Fruit fly (Drosophila melanogaster) whole organism, embryonic: ENCODE data around the gene CG10194.

ENCODE experiments used
- CG10267 ChIP-seq: fragments of 200-800 bp; sonication (Bioruptor generic); optimal IDR thresholded peaks from 2 replicates; lab custom pipeline; 2018; ENCODE audit warnings: missing biosample characterization, mild to moderate bottlenecking, missing genetic modification characterization, moderate library complexity
- CG13296 ChIP-seq: fragments of 200-800 bp; sonication (Bioruptor generic); optimal IDR thresholded peaks from 3 replicates; lab custom pipeline; 2018; ENCODE audit warnings: missing biosample characterization, mild to moderate bottlenecking, missing genetic modification characterization
- CG13624 ChIP-seq: fragments of 200-800 bp; sonication (Bioruptor generic); optimal IDR thresholded peaks from 2 replicates; lab custom pipeline; 2016; ENCODE audit warnings: missing biosample characterization, missing genetic modification characterization
- CG14014 ChIP-seq: fragments of 200-800 bp; sonication (Bioruptor generic); IDR thresholded peaks from 2 replicates; pipeline ENCODE4 v1.3.6; 2022; ENCODE audit warnings: missing biosample characterization, missing genetic modification characterization
- CG14050 ChIP-seq: fragments of 200-800 bp; sonication (Bioruptor generic); IDR thresholded peaks from 3 replicates; pipeline ENCODE4 v1.3.6; 2022; ENCODE audit warnings: missing biosample characterization, missing genetic modification characterization
- CG14710 ChIP-seq: fragments of 200-800 bp; sonication (Bioruptor generic); optimal IDR thresholded peaks from 3 replicates; lab custom pipeline; 2019; ENCODE audit warnings: missing biosample characterization, mild to moderate bottlenecking, missing genetic modification characterization, moderate library complexity
- CG15696 ChIP-seq: fragments of 200-800 bp; sonication (Bioruptor generic); optimal IDR thresholded peaks from 2 replicates; lab custom pipeline; 2019; ENCODE audit warnings: missing biosample characterization, mild to moderate bottlenecking, missing genetic modification characterization, moderate library complexity
- CG16815 ChIP-seq: fragments of 200-800 bp; sonication (Bioruptor generic); optimal IDR thresholded peaks from 3 replicates; lab custom pipeline; 2017; ENCODE audit warnings: missing biosample characterization, mild to moderate bottlenecking, missing genetic modification characterization
- CG16863 ChIP-seq: fragments of 200-800 bp; sonication (Bioruptor generic); optimal IDR thresholded peaks from 3 replicates; lab custom pipeline; 2016; ENCODE audit warnings: missing biosample characterization, missing genetic modification characterization
- CG17568 ChIP-seq: fragments of 200-800 bp; sonication (Bioruptor generic); optimal IDR thresholded peaks from 2 replicates; lab custom pipeline; 2018; ENCODE audit warnings: missing biosample characterization, mild to moderate bottlenecking, missing genetic modification characterization, moderate library complexity
- CG2120 ChIP-seq: fragments of 200-800 bp; sonication (Bioruptor generic); optimal IDR thresholded peaks from 3 replicates; lab custom pipeline; 2016; ENCODE audit warnings: missing biosample characterization, missing genetic modification characterization
- CG2712 ChIP-seq: fragments of 200-800 bp; optimal IDR thresholded peaks from 3 replicates; lab custom pipeline; 2019; ENCODE audit warnings: missing biosample characterization, mild to moderate bottlenecking, missing genetic modification characterization, moderate library complexity
- CG32767 ChIP-seq: fragments of 200-800 bp; sonication (Bioruptor generic); IDR thresholded peaks from 2 replicates; pipeline ENCODE4 v1.3.6; 2022; ENCODE audit warnings: missing biosample characterization, missing genetic modification characterization
- CG4404 ChIP-seq: fragments of 200-800 bp; sonication (Bioruptor generic); IDR thresholded peaks from 2 replicates; pipeline ENCODE4 v1.3.6; 2022; ENCODE audit warnings: missing biosample characterization, missing genetic modification characterization
- CG6689 ChIP-seq: fragments of 200-800 bp; sonication (Bioruptor generic); IDR thresholded peaks from 2 replicates; pipeline ENCODE4 v1.3.6; 2022; ENCODE audit warnings: missing biosample characterization, missing genetic modification characterization
- CG7372 ChIP-seq: fragments of 200-800 bp; sonication (Bioruptor generic); IDR thresholded peaks from 2 replicates; pipeline ENCODE4 v1.3.6; 2022; ENCODE audit warnings: missing biosample characterization, missing genetic modification characterization
- CG8281 ChIP-seq: fragments of 200-800 bp; sonication (Bioruptor generic); optimal IDR thresholded peaks from 2 replicates; lab custom pipeline; 2018; ENCODE audit warnings: missing biosample characterization, mild to moderate bottlenecking, missing genetic modification characterization, moderate library complexity
- CG8478 ChIP-seq: fragments of >200 bp; optimal IDR thresholded peaks from 2 replicates; lab custom pipeline; 2018
- CG9797 ChIP-seq: fragments of 200-800 bp; sonication (Bioruptor generic); optimal IDR thresholded peaks from 3 replicates; lab custom pipeline; 2018; ENCODE audit warnings: missing biosample characterization, mild to moderate bottlenecking, missing genetic modification characterization
- Chrac-16 ChIP-seq: fragments of 200-800 bp; sonication (Bioruptor generic); optimal IDR thresholded peaks from 3 replicates; lab custom pipeline; 2016; ENCODE audit warnings: missing biosample characterization, missing genetic modification characterization
- Dip2 ChIP-seq: fragments of 200-800 bp; sonication (Bioruptor generic); IDR thresholded peaks from 2 replicates; pipeline ENCODE4 v1.3.6; 2022; ENCODE audit warnings: missing biosample characterization, missing genetic modification characterization
- Dp ChIP-seq: fragments of 200-800 bp; sonication (Bioruptor generic); optimal IDR thresholded peaks from 2 replicates; lab custom pipeline; 2018; ENCODE audit warnings: missing biosample characterization, mild to moderate bottlenecking, missing genetic modification characterization, moderate library complexity
- Ets97D ChIP-seq: fragments of 200-800 bp; sonication (Bioruptor generic); optimal IDR thresholded peaks from 3 replicates; lab custom pipeline; 2016; ENCODE audit warnings: missing biosample characterization, missing genetic modification characterization
- Gug ChIP-seq: fragments of 200-800 bp; sonication (Bioruptor generic); IDR thresholded peaks from 4 replicates; pipeline ENCODE4 v1.3.6; 2022; ENCODE audit warnings: missing biosample characterization, missing genetic modification characterization
- HLH54F ChIP-seq: fragments of 200-800 bp; sonication (Bioruptor generic); optimal IDR thresholded peaks from 3 replicates; lab custom pipeline; 2016; ENCODE audit warnings: missing biosample characterization, missing genetic modification characterization
- Med ChIP-seq: fragments of 200-800 bp; sonication (Bioruptor generic); peaks from one replicate; lab custom pipeline; 2016; ENCODE audit warnings: missing biosample characterization, missing genetic modification characterization, mild to moderate bottlenecking, inconsistent platforms, moderate library complexity
- Scr ChIP-seq: fragments of 200-800 bp; sonication (Bioruptor generic); IDR thresholded peaks from 2 replicates; pipeline ENCODE4 v1.3.6; 2022; ENCODE audit warnings: missing biosample characterization, missing genetic modification characterization; ENCODE audit not compliant: partially characterized antibody
- Xbp1 ChIP-seq: fragments of 200-800 bp; sonication (Bioruptor generic); optimal IDR thresholded peaks from 3 replicates; lab custom pipeline; 2016; ENCODE audit warnings: missing biosample characterization, mild to moderate bottlenecking, missing genetic modification characterization
- ac ChIP-seq: fragments of 200-800 bp; sonication (Bioruptor generic); optimal IDR thresholded peaks from 3 replicates; lab custom pipeline; 2017; ENCODE audit warnings: missing biosample characterization, mild to moderate bottlenecking, missing genetic modification characterization
- al ChIP-seq: fragments of 200-800 bp; sonication (Bioruptor generic); IDR thresholded peaks from 2 replicates; pipeline ENCODE4 v1.3.6; 2022; ENCODE audit warnings: missing biosample characterization, missing genetic modification characterization
- ap ChIP-seq: fragments of 200-800 bp; sonication (Bioruptor generic); IDR thresholded peaks from 2 replicates; pipeline ENCODE4 v1.3.6; 2022; ENCODE audit warnings: missing biosample characterization, missing genetic modification characterization
- ci ChIP-seq: fragments of 200-800 bp; sonication (Bioruptor generic); IDR thresholded peaks from 3 replicates; pipeline ENCODE4 v1.3.6; 2022; ENCODE audit warnings: missing biosample characterization, missing genetic modification characterization
- dm ChIP-seq: fragments of 200-800 bp; sonication (Bioruptor generic); optimal IDR thresholded peaks from 3 replicates; lab custom pipeline; 2016; ENCODE audit warnings: missing biosample characterization, missing genetic modification characterization
- dmrt99B ChIP-seq: fragments of 200-800 bp; sonication (Bioruptor generic); optimal IDR thresholded peaks from 2 replicates; lab custom pipeline; 2018; ENCODE audit warnings: missing biosample characterization, mild to moderate bottlenecking, missing genetic modification characterization, moderate library complexity
- exex ChIP-seq: fragments of 200-800 bp; sonication (Bioruptor generic); optimal IDR thresholded peaks from 4 replicates; lab custom pipeline; 2018; ENCODE audit warnings: missing biosample characterization, mild to moderate bottlenecking, missing genetic modification characterization, moderate library complexity
- lbe ChIP-seq: fragments of 200-800 bp; sonication (Bioruptor generic); optimal IDR thresholded peaks from 2 replicates; lab custom pipeline; 2016; ENCODE audit warnings: missing biosample characterization, mild to moderate bottlenecking, missing genetic modification characterization
- lov ChIP-seq, 2 experiments: fragments of 200-800 bp in 1 of 2; fragments of >200 bp in 1 of 2; sonication (Bioruptor generic) in 1 of 2; IDR thresholded peaks in 1 of 2; optimal IDR thresholded peaks in 1 of 2; 2 replicates in 1 of 2; 3 replicates in 1 of 2; pipeline versions ENCODE4 v1.3.6 to Lab custom; 2017 to 2022; ENCODE audit warnings: missing biosample characterization in 1 of 2, missing genetic modification characterization in 1 of 2
- nmo ChIP-seq: fragments of 200-800 bp; sonication (Bioruptor generic); optimal IDR thresholded peaks from 2 replicates; lab custom pipeline; 2018; ENCODE audit warnings: missing biosample characterization, mild to moderate bottlenecking, missing genetic modification characterization, moderate library complexity
- oc ChIP-seq: fragments of 200-800 bp; sonication (Bioruptor generic); optimal IDR thresholded peaks from 2 replicates; lab custom pipeline; 2018; ENCODE audit warnings: missing biosample characterization, mild to moderate bottlenecking, missing genetic modification characterization, moderate library complexity
- prd ChIP-seq, 3 experiments: fragments of >200 bp in 2 of 3; fragments of 200-800 bp in 1 of 3; sonication (Bioruptor generic) in 1 of 3; optimal IDR thresholded peaks in 2 of 3; IDR thresholded peaks in 1 of 3; 2 replicates in 2 of 3; 3 replicates in 1 of 3; pipeline versions ENCODE4 v1.3.6 to Lab custom; 2017 to 2022; ENCODE audit warnings: missing biosample characterization in 1 of 3, missing genetic modification characterization in 1 of 3
- row ChIP-seq: fragments of 200-800 bp; sonication (Bioruptor generic); IDR thresholded peaks from 3 replicates; pipeline ENCODE4 v1.3.6; 2022; ENCODE audit warnings: missing biosample characterization, missing genetic modification characterization
- scrt ChIP-seq: fragments of 200-800 bp; sonication (Bioruptor generic); optimal IDR thresholded peaks from 2 replicates; lab custom pipeline; 2018; ENCODE audit warnings: missing biosample characterization, mild to moderate bottlenecking, missing genetic modification characterization, moderate library complexity
- sd ChIP-seq: fragments of 200-800 bp; sonication (Bioruptor generic); optimal IDR thresholded peaks from 3 replicates; lab custom pipeline; 2018; ENCODE audit warnings: missing biosample characterization, mild to moderate bottlenecking, missing genetic modification characterization, moderate library complexity
- sens ChIP-seq: fragments of 200-800 bp; sonication (Bioruptor generic); peaks from one replicate; lab custom pipeline; 2016; ENCODE audit warnings: missing biosample characterization, missing genetic modification characterization
- slou ChIP-seq: fragments of 200-800 bp; sonication (Bioruptor generic); optimal IDR thresholded peaks from 3 replicates; lab custom pipeline; 2016; ENCODE audit warnings: missing biosample characterization, missing genetic modification characterization
- wdn ChIP-seq: fragments of 200-800 bp; sonication (Bioruptor generic); IDR thresholded peaks from 2 replicates; pipeline ENCODE4 v1.3.6; 2022; ENCODE audit warnings: missing biosample characterization, missing genetic modification characterization
- z ChIP-seq: fragments of 200-800 bp; sonication (Bioruptor generic); IDR thresholded peaks from 3 replicates; pipeline ENCODE4 v1.3.6; 2022; ENCODE audit warnings: missing biosample characterization, missing genetic modification characterization
- zen ChIP-seq: fragments of 200-800 bp; sonication (Bioruptor generic); optimal IDR thresholded peaks from 3 replicates; lab custom pipeline; 2018; ENCODE audit warnings: missing biosample characterization, mild to moderate bottlenecking, missing genetic modification characterization, moderate library complexity

Gene CG10194

DNA sequence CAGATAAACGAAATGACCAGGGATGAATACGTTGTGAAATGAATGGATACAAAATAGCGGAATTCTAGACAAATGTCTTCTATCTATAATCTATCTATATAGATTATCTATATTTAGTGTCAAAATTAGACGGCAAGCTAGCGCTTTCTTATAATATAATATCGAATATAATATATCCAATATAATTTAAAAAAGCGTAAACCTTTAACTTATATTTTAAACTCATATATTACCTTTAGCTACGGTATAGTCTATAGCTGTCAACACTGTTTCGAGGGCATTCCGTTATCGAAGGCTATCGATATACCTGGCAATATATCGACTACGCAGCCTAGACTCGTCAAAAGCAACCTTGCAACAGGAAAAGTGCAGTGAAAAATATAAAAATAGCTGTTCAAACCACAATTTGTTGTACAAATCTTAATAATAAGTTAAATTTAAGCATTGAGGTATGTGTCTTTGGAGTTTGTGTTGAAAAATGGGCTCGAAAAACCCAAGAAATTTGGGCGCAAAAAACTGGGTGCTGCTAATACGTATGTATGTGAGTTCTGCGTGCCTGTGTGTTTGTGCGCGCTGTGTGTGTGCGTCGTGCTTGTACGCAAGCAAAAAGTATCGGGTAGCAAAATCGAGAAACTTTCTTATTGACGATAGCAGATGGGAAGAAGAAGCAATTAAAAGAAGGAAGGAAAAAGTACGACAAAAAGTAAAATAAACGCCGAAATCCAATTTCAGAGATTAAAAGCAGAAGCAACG is 3.2 kb upstream of the CG10194 start, which contains the start of the genes swm and Ctu2 (continued):
- TF ChIP-seq nmo, result peak; percentile 83
- TF ChIP-seq CG10267 (tag; lab: Kevin White, UChicago), result peak; percentile 79
- peak; percentile 56; the same call in 1 of the 2 replicates for TF ChIP-seq al (GFP tag; lab: Robert Waterston, UW)
- no peak for TF ChIP-seq lov (optimal IDR thresholded peaks at IDR 0.05; lab: Kevin White, UChicago)
- TF ChIP-seq lov (GFP tag; IDR thresholded peaks at IDR 0.05; lab: Robert Waterston, UW), result no peak
- peak; percentile 34 for TF ChIP-seq slou (GFP tag; lab: Kevin White, UChicago)
- TF ChIP-seq CG17568 (GFP tag; lab: Kevin White, UChicago), result no peak
- peak; percentile 29; the same call in 1 of the 2 replicates for TF ChIP-seq wdn
- TF ChIP-seq CG32767 (GFP tag; lab: Robert Waterston, UW), result 0 out of 2 replicates have a peak, but pooled peaks have one; percentile 26
- TF ChIP-seq CG7372 (GFP tag; lab: Robert Waterston, UW), result peak; percentile 57; the same call in 1 of the 2 replicates
- peak; percentile 80 for TF ChIP-seq CG15696 (tag; lab: Kevin White, UChicago)
- TF ChIP-seq ci, result 0 out of 3 replicates have a peak, but pooled peaks have one; percentile 10
- TF ChIP-seq CG2712 (tag; lab: Kevin White, UChicago), result peak; percentile 81
- TF ChIP-seq CG16815 (GFP tag; lab: Kevin White, UChicago), result peak; percentile 56
- TF ChIP-seq zen (tag; lab: Kevin White, UChicago), result peak; percentile 48
- TF ChIP-seq CG2120 (GFP tag; lab: Kevin White, UChicago), result peak; percentile 47
- peak; percentile 89 for TF ChIP-seq sd (tag; lab: Kevin White, UChicago)
- TF ChIP-seq oc, result peak; percentile 37
- no peak for TF ChIP-seq Dip2
- peak; percentile 54 for TF ChIP-seq Chrac-16 (GFP tag; lab: Kevin White, UChicago)
- TF ChIP-seq Med (GFP tag; lab: Kevin White, UChicago), result peak; percentile 68
- TF ChIP-seq z, result no peak
- TF ChIP-seq Scr (GFP tag; lab: Robert Waterston, UW), result peak; percentile 83
- TF ChIP-seq dmrt99B (tag; lab: Kevin White, UChicago), result no peak
- peak; percentile 68 for TF ChIP-seq Xbp1 (GFP tag; lab: Kevin White, UChicago)
- TF ChIP-seq lbe (GFP tag; lab: Kevin White, UChicago), result peak; percentile 27
- peak; percentile 0 for TF ChIP-seq HLH54F (GFP tag; lab: Kevin White, UChicago)
- peak; percentile 6 for TF ChIP-seq Dp (GFP tag; lab: Kevin White, UChicago)
- 0 out of 3 replicates have a peak, but pooled peaks have one; percentile 24 for TF ChIP-seq CG14050
- no peak for TF ChIP-seq ap (GFP tag; lab: Robert Waterston, UW)
- TF ChIP-seq CG9797 (GFP tag; lab: Kevin White, UChicago), result peak; percentile 16
- peak; percentile 17 for TF ChIP-seq CG13624 (GFP tag; lab: Kevin White, UChicago)
- TF ChIP-seq Ets97D (GFP tag; lab: Kevin White, UChicago), result no peak
- TF ChIP-seq Gug, result peak; percentile 26; the same call in 2 of the 4 replicates
- peak; percentile 82 for TF ChIP-seq CG14710 (tag; lab: Kevin White, UChicago)
- peak; percentile 65 for TF ChIP-seq CG14014 (GFP tag; lab: Robert Waterston, UW)
- TF ChIP-seq CG4404 (GFP tag; lab: Robert Waterston, UW), result peak; percentile 56
- peak; percentile 68 for TF ChIP-seq CG13296 (GFP tag; lab: Kevin White, UChicago)
- TF ChIP-seq ac (GFP tag; lab: Kevin White, UChicago), result no peak
- no peak for TF ChIP-seq CG16863 (GFP tag; lab: Kevin White, UChicago)
- TF ChIP-seq dm, result peak; percentile 20
- TF ChIP-seq scrt, result no peak
- peak; percentile 68 for TF ChIP-seq CG6689 (GFP tag; lab: Robert Waterston, UW)
- peak; percentile 66 for TF ChIP-seq sens
- TF ChIP-seq prd (optimal IDR thresholded peaks at IDR 0.05; lab: Kevin White, UChicago), result no peak
- TF ChIP-seq prd (GFP tag; IDR thresholded peaks at IDR 0.05; lab: Robert Waterston, UW), result peak; percentile 63; the same call in 2 of the 3 replicates
- TF ChIP-seq CG8281 (tag; lab: Kevin White, UChicago), result peak; percentile 84
- TF ChIP-seq exex (tag; lab: Kevin White, UChicago), result peak; percentile 50
- TF ChIP-seq row (GFP tag; lab: Robert Waterston, UW), result peak; percentile 90
- peak; percentile 81 for TF ChIP-seq CG8478
